Worm (Caenorhabditis elegans) whole organism, midembryonic: ENCODE results near the gene R160.6.

Source experiments
- T22C8.4 ChIP-seq: fragments of 200-800 bp; sonication (Bioruptor generic); IDR thresholded peaks from 2 replicates; pipeline ENCODE4 v1.3.6; 2022; ENCODE audit warnings: missing genetic modification characterization, missing compliant biosample characterization
- cog-1 ChIP-seq: sonication (generic microtip); optimal IDR thresholded peaks from 2 replicates; lab custom pipeline; 2016; ENCODE audit warnings: missing genetic modification characterization, missing compliant biosample characterization
- flt-1 ChIP-seq: fragments of 200-800 bp; sonication (Bioruptor generic); IDR thresholded peaks from 2 replicates; pipeline ENCODE4 v1.3.6; 2022; ENCODE audit warnings: missing genetic modification characterization, missing compliant biosample characterization
- klf-2 ChIP-seq: fragments of 200-800 bp; sonication (Bioruptor generic); conservative IDR thresholded peaks from 2 replicates; pipeline ENCODE4 v1.3.6; 2022; ENCODE audit warnings: missing genetic modification reagents, missing genetic modification characterization, missing compliant biosample characterization
- med-1 ChIP-seq: sonication (generic microtip); optimal IDR thresholded peaks from 2 replicates; lab custom pipeline; 2017; ENCODE audit warnings: missing genetic modification characterization, mild to moderate bottlenecking, missing compliant biosample characterization, antibody characterized with exemption, missing genetic modification reagents; ENCODE audit not compliant: insufficient read depth
- ref-1 ChIP-seq: fragments of 200-800 bp; sonication (Bioruptor generic); conservative IDR thresholded peaks from 2 replicates; pipeline ENCODE4 v1.3.6; 2022; ENCODE audit warnings: missing genetic modification reagents, missing genetic modification characterization, missing compliant biosample characterization
- tab-1 ChIP-seq: fragments of 200-800 bp; sonication (Bioruptor generic); IDR thresholded peaks from 2 replicates; pipeline ENCODE4 v1.3.6; 2022; ENCODE audit warnings: missing genetic modification characterization, missing compliant biosample characterization
- ztf-23 ChIP-seq: fragments of 200-800 bp; sonication (Bioruptor generic); IDR thresholded peaks from 2 replicates; pipeline ENCODE4 v1.3.6; 2022; ENCODE audit warnings: missing genetic modification reagents, missing genetic modification characterization, missing compliant biosample characterization
- ztf-29 ChIP-seq: fragments of 200-800 bp; sonication (Bioruptor generic); IDR thresholded peaks from 2 replicates; pipeline ENCODE4 v1.3.6; 2022; ENCODE audit warnings: missing genetic modification reagents, missing genetic modification characterization, missing compliant biosample characterization

The R160.6 gene

ce11 chrX:4373123-4373522 lies at the start of gene R160.6:
Gene R160.6, minus strand, starts transcription at chrX:4373223.
- TF ChIP-seq klf-2 (no peak), ztf-29 (GFP tag; lab: Robert Waterston, UW) (no peak), ztf-23 (GFP tag; lab: Robert Waterston, UW) (no peak), ref-1 (GFP tag; lab: Robert Waterston, UW) (no peak), T22C8.4 (GFP tag; lab: Robert Waterston, UW) (no peak), flt-1 (no peak), med-1 (GFP tag; lab: Kevin White, UChicago) (no peak), cog-1 (tag; lab: Kevin White, UChicago) (no peak), tab-1 (GFP tag; lab: Robert Waterston, UW) (no peak)

DNA sequence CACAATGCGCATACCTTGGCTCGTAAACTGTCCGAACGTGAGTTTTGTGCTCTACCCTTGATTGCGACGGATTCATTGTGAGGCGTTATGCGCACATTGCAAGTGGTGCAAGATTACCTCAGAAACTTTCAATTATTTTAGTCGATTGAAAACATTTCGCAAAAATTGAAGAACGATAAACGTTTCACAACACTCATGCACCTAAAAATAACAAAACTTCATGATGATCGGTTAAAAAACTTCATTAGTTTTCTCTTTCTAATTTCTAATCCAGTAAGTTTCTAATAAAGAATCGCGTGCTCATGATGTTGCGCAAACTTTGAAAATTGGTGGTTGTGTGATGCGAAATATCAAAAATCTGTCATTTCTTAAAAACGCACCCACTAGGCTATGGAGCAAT lies 45.7 kb upstream of the R160.6 start, which contains the start of gene dop-1:
Gene dop-1, minus strand, starts transcription at position 101 of the 400 bp plus-strand sequence.
- no peak for TF ChIP-seq klf-2
- no peak for TF ChIP-seq cog-1 (tag; lab: Kevin White, UChicago)
- no peak for TF ChIP-seq ztf-29 (GFP tag; lab: Robert Waterston, UW)

- no peak for TF ChIP-seq ztf-29 (GFP tag; lab: Robert Waterston, UW)
- no peak for TF ChIP-seq T22C8.4 (GFP tag; lab: Robert Waterston, UW)
- no peak for TF ChIP-seq tab-1 (GFP tag; lab: Robert Waterston, UW)
- no peak for TF ChIP-seq flt-1
These were observed 42.3 kb upstream of the R160.6 start for ce11 chrX:4415289-4415688.

DNA sequence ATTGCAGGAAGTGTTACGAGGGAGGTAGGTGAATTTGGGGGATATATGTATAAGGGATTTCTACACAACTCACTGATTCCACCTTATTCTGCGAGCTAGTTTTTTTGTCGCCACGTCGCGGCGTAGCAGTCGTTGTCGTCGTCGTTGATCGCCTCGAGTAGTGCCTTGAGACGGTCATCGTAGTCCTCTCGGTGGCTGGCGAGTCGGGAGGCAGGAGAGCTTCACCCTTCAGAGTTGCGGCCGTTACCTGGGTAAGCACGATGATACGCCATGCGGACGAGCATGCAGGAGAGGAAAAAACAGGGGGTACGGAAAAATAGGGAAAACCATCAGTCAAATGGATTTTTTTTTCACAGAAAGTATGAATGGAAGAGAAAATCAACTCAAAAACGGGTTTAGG lies 40.2 kb upstream of the R160.6 start:
- no peak for TF ChIP-seq ztf-23 (GFP tag; lab: Robert Waterston, UW)
- TF ChIP-seq ref-1 (GFP tag; lab: Robert Waterston, UW) = no peak
- TF ChIP-seq med-1 (GFP tag; lab: Kevin White, UChicago) = no peak
- TF ChIP-seq klf-2 = no peak
- no peak for TF ChIP-seq ztf-29 (GFP tag; lab: Robert Waterston, UW)
- no peak for TF ChIP-seq tab-1 (GFP tag; lab: Robert Waterston, UW)
- no peak for TF ChIP-seq flt-1
- no peak for TF ChIP-seq cog-1 (tag; lab: Kevin White, UChicago)
- TF ChIP-seq T22C8.4 (GFP tag; lab: Robert Waterston, UW) = no peak

- TF ChIP-seq klf-2 (no peak), T22C8.4 (GFP tag; lab: Robert Waterston, UW) (no peak), flt-1 (no peak), cog-1 (tag; lab: Kevin White, UChicago) (no peak), med-1 (GFP tag; lab: Kevin White, UChicago) (no peak), ztf-29 (GFP tag; lab: Robert Waterston, UW) (no peak)
These were observed 37.4 kb upstream of the R160.6 start for ce11 chrX:4410280-4410911.

ce11 chrX:4409591-4410279 lies 36.7 kb upstream of the R160.6 start:
- no peak for TF ChIP-seq med-1 (GFP tag; lab: Kevin White, UChicago)
- TF ChIP-seq klf-2 = no peak
- no peak for TF ChIP-seq T22C8.4 (GFP tag; lab: Robert Waterston, UW)
- TF ChIP-seq ztf-23 (GFP tag; lab: Robert Waterston, UW) = no peak
- no peak for TF ChIP-seq ref-1 (GFP tag; lab: Robert Waterston, UW)
- no peak for TF ChIP-seq flt-1
- no peak for TF ChIP-seq tab-1 (GFP tag; lab: Robert Waterston, UW)
- TF ChIP-seq cog-1 (tag; lab: Kevin White, UChicago) = no peak
- no peak for TF ChIP-seq ztf-29 (GFP tag; lab: Robert Waterston, UW)

ce11 chrX:4408466-4408865 lies 35.4 kb upstream of the R160.6 start:
- TF ChIP-seq cog-1 (tag; lab: Kevin White, UChicago) (no peak), klf-2 (no peak), ztf-23 (GFP tag; lab: Robert Waterston, UW) (no peak), ztf-29 (GFP tag; lab: Robert Waterston, UW) (no peak), med-1 (GFP tag; lab: Kevin White, UChicago) (no peak), tab-1 (GFP tag; lab: Robert Waterston, UW) (no peak), flt-1 (no peak), ref-1 (GFP tag; lab: Robert Waterston, UW) (no peak), T22C8.4 (GFP tag; lab: Robert Waterston, UW) (no peak)

ce11 chrX:4404717-4405116 lies 31.7 kb upstream of the R160.6 start:
- TF ChIP-seq ztf-23 (GFP tag; lab: Robert Waterston, UW) (no peak), flt-1 (no peak), med-1 (GFP tag; lab: Kevin White, UChicago) (no peak), ref-1 (GFP tag; lab: Robert Waterston, UW) (no peak), ztf-29 (GFP tag; lab: Robert Waterston, UW) (no peak), cog-1 (tag; lab: Kevin White, UChicago) (no peak), T22C8.4 (GFP tag; lab: Robert Waterston, UW) (no peak), tab-1 (GFP tag; lab: Robert Waterston, UW) (no peak), klf-2 (no peak)

- no peak for TF ChIP-seq klf-2
- no peak for TF ChIP-seq ref-1 (GFP tag; lab: Robert Waterston, UW)
- TF ChIP-seq flt-1 = no peak
- no peak for TF ChIP-seq med-1 (GFP tag; lab: Kevin White, UChicago)
These were observed 29.8 kb upstream of the R160.6 start, which contains the start of gene D1079.1 for ce11 chrX:4402854-4403253. Gene D1079.1, plus strand, starts transcription at chrX:4403154.

ce11 chrX:4400296-4400695 lies 27.3 kb upstream of the R160.6 start:
- TF ChIP-seq med-1 (GFP tag; lab: Kevin White, UChicago) = no peak
- no peak for TF ChIP-seq ref-1 (GFP tag; lab: Robert Waterston, UW)
- TF ChIP-seq ztf-23 (GFP tag; lab: Robert Waterston, UW) = no peak
- no peak for TF ChIP-seq flt-1
- TF ChIP-seq T22C8.4 (GFP tag; lab: Robert Waterston, UW) = no peak
- no peak for TF ChIP-seq ztf-29 (GFP tag; lab: Robert Waterston, UW)
- TF ChIP-seq klf-2 = no peak
- TF ChIP-seq tab-1 (GFP tag; lab: Robert Waterston, UW) = no peak
- no peak for TF ChIP-seq cog-1 (tag; lab: Kevin White, UChicago)
